Worm (Caenorhabditis elegans): ENCODE data around the gene swt-6.
A peak's percentile ranks its signal among the peaks of the same experiment; 100 is the strongest.

The swt-6 gene

ce11 chrV:14003587-14004156, 49.5 kb downstream of the swt-6 start (continued):
- TF ChIP-seq lsy-27 (tag; optimal IDR thresholded peaks at IDR 0.05; ENCODE audit: borderline replicate concordance, insufficient read depth) (no peak), sptf-2 (GFP tag; optimal IDR thresholded peaks at IDR 0.05) (no peak)

- TF ChIP-seq B0019.2 (GFP tag; conservative IDR thresholded peaks at IDR 0.05) (no peak), efl-1 (GFP tag; optimal IDR thresholded peaks at IDR 0.05) (no peak), egl-18 (GFP tag; IDR thresholded peaks at IDR 0.05) (no peak), hmg-1.2 (GFP tag; IDR thresholded peaks at IDR 0.05) (no peak), cebp-1 (GFP tag; IDR thresholded peaks at IDR 0.05) (no peak), cebp-1 (tag; optimal IDR thresholded peaks at IDR 0.05) (peak; percentile 42), ztf-25 (GFP tag; IDR thresholded peaks at IDR 0.05) (no peak), athp-1 (tag; optimal IDR thresholded peaks at IDR 0.05) (no peak), hsf-1 (GFP tag; IDR thresholded peaks at IDR 0.05) (no peak)
Observed at ce11 chrV:14004342-14004741, 50.2 kb downstream of the swt-6 start.

Measured in whole organism, young adult.